Worm (Caenorhabditis elegans) whole organism, dauer: ENCODE data around the gene K08F4.12.

ENCODE experiments used
- unc-62 ChIP-seq: sonication (generic microtip); optimal IDR thresholded peaks from 2 replicates; lab custom pipeline; 2017; ENCODE audit warnings: missing biosample characterization, missing genetic modification reagents, missing genetic modification characterization

K08F4.12 gene

DNA sequence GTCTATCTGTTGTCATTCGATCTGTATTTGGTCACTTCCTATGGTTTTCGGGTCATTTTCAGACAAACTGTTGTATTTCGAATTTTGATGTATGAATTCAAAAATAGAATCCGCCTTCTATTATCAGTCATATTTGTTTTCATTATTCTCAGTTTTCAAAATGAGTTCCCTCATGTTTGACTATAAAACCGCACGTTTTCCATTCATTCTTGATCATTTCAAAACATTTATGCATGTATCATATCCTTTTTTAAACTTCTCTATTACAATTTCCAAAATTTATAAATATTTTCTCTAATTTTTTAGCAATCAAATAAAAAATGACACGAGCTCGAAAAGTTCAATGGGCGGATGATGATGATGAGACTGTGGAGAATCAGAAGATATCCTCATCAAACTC, at the start of gene K08F4.12:
K08F4.12 (plus strand) TSS at position 301 of the 400 bp plus-strand sequence.
- no peak for TF ChIP-seq unc-62 (GFP tag; lab: Kevin White, UChicago)

DNA sequence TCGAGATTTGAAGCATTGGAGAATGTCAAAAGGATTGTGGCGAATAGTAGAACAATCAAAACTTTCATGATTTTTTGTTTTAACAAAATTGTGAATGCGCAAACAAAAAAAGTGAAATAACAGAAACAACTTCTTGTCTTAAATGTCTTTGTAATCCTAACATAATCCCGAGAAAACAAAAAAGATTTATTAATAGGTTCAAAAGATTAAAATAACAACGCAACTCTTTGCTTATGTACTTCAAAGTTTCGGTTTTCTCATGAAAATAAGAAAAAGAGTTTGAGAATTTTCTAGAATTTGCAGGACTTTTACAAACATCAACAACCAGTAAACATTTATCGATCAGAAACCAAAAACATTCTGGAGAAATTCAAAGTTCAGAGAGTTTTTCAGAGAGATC, 48.1 kb upstream of the K08F4.12 start, which contains the start of gene ttr-39:
ttr-39 (minus strand) TSS at position 101 of the 400 bp plus-strand sequence.
- TF ChIP-seq unc-62 (GFP tag; lab: Kevin White, UChicago), result no peak

DNA sequence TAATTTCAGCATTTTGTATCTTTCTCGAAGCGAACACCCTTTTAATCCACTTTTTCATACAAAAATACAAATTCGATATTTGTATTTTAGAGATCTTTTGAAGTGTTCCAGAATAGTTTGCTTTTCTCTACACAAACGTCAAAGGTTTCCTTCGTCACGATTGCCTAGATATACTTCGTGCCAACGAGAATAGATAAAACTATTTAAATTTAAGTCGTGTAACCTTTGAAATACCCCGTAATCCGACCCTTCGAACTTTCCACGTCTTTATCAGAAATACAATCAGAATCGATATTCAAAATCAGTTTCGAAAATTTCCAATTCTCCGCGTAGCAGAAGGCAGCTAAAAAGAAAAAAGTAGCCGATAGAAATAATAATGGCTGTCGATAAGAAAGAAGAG, 47.5 kb upstream of the K08F4.12 start, which contains the start of gene ttbk-5:
ttbk-5 (plus strand) TSS at position 301 of the 400 bp plus-strand sequence.
- no peak for TF ChIP-seq unc-62 (GFP tag; lab: Kevin White, UChicago)

DNA sequence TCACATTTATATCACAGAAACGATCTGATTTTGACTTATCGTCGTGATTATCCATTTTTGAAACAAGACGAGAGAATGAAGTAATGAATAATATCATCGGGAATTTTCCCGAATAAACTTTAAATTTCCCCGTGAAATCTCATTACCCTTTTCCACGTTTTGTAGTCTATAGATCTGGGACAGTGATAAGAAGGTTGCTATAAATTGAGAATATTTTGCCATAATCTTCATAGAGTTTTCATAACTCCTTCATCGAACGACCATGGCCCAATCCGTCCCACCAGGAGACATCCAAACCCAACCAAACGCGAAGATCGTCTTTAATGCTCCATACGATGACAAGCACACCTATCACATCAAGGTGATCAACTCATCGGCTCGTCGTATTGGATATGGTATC, 42.7 kb upstream of the K08F4.12 start, which contains the start of the genes C04G2.5 and msp-36:
C04G2.5 (minus strand) TSS at position 101 of the 400 bp plus-strand sequence.
msp-36 (plus strand) TSS at position 263 of the 400 bp plus-strand sequence.
- TF ChIP-seq unc-62 (GFP tag; lab: Kevin White, UChicago), result no peak

DNA sequence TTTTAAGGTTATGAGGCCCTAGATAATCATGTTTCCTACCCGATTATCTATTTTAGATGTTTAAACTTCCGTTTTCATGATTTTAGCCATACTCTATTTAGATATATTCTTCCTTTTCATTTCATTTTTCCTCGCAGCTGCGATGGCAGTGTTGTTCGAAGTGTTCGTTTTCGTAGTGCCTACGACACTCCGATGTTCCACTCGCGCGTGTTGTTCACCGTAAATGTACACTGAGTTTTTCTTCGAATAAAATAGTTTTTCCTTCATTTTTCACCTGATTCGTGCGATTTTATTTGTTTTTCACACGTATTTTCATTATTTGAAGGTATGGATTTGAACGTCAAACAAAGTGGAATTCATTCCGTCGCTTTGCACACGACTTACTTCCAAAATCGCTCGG, 41.0 kb upstream of the K08F4.12 start, which contains the start of gene dis-3:
dis-3 (plus strand) TSS at position 322 of the 400 bp plus-strand sequence.
- no peak for TF ChIP-seq unc-62 (GFP tag; lab: Kevin White, UChicago)

DNA sequence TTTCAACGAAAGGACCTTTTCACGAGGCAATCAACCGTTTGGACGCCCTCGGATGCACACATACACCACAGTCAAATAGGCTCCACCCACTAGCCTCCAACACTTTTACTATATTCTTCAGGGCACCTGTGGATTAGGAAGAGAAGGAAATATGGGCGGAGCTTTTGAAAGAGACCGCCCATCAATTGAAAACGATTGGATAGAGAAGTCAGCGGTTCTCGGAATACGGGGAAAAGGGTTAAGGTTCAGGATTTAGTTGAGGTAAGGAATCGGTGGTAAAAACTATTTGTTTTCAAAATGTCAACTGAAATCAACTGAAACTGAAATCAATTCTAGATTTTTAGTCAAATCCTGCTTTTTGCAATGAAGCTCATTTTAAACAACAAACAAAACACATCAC, 27.5 kb upstream of the K08F4.12 start, which contains the start of gene egl-38:
egl-38 (minus strand) TSS at position 101 of the 400 bp plus-strand sequence.
- no peak for TF ChIP-seq unc-62 (GFP tag; lab: Kevin White, UChicago)

DNA sequence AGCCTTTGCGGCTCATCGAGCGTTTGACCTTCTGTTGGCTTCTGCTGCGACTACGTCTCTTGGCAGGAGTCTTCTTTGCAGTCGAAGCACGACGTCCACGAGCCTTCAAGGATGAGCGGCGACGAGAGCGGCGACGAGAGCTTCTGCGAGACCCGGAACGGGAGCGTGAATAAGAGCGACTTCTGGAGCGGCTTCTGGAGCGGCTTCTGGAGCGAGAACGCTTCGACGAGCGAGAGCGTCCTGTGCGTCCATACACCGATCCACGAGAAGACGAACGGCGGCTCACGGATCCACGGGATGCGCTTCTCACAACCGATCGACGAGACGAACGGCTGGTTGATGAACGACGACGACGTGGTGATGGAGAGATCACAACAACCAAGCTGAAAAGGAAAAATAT, 27.0 kb upstream of the K08F4.12 start:
- TF ChIP-seq unc-62 (GFP tag; lab: Kevin White, UChicago), result no peak

DNA sequence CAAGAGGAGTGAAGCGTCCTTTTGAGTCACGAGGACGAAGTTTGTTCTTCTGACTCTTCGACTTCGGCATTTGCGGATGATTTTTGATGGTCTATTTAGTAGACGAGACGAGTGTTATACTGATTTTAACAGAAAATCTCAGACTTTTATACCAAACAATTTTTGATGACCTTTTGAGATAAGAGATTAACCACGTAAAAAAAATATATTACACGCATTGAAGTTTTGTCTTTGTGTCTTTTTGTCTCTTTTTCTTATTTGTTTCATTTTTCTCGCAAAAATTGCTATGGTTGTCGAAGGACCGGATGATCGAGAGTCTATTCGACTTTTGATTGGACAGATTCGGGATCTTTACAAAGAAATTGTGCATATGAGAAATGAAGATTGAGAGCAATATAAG, 26.5 kb upstream of the K08F4.12 start, which contains the start of gene spch-1:
spch-1 (minus strand) TSS at position 101 of the 400 bp plus-strand sequence.
- no peak for TF ChIP-seq unc-62 (GFP tag; lab: Kevin White, UChicago)

DNA sequence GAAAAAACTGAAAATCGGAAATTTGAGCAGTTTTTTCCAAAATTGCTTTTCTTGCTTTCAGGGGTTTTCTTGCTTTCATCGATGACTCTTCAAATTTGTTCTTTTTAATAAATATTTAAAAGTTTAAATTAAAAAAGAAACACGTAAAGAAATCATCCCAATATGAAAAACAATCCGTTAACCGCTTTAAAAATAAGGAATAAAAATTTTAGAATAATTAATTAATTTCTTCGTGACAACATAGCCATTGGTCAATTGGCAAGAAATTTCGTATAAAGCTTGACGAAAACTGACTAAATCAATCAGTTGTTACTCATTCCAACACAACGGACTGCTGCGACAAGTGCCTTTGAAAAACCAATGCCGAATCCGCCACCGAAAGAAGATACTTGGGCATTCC, 25.3 kb upstream of the K08F4.12 start, which contains the start of gene nsph-3.2:
nsph-3.2 (plus strand) TSS at position 301 of the 400 bp plus-strand sequence.
- TF ChIP-seq unc-62 (GFP tag; lab: Kevin White, UChicago), result no peak

DNA sequence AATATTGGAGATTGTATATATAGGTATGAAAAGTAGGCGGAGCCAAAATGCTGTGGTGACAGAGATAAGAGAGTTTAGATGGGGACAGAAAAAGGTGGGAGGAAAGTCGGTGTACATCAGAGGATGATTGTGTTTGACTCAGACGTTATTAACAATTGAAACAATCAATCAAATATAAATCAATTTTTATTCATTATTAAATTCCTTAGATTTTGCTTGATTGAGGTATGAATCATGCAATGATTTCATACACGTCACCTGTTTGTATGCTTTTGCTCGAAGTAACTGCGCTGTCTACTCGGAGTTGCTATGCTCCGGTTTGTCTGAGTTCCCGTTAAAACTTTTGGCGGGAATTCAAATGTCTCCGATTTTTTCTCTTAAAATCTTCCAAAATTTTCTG, 22.8 kb upstream of the K08F4.12 start, which contains the start of gene C04G2.10:
C04G2.10 (plus strand) TSS at position 301 of the 400 bp plus-strand sequence.
- TF ChIP-seq unc-62 (GFP tag; lab: Kevin White, UChicago), result no peak

DNA sequence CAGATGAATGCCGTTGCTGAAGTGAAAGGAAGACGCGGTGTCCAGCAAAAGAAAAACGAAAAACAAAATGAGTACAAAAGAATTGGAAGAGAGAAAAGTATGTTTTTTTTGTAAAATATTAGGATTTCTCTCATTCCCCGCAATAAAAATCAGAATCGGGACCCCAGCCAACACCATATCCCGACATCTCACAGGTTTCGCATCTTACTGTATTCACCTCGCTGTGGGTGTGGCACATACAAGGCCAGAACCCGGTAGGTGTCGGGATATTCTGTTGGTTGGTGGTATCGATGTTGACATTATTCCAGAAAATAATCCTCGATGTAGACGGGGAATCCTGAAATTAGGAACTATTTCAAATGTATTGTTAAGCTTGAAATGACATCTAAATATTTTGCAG, 21.1 kb upstream of the K08F4.12 start:
- TF ChIP-seq unc-62 (GFP tag; lab: Kevin White, UChicago), result no peak

DNA sequence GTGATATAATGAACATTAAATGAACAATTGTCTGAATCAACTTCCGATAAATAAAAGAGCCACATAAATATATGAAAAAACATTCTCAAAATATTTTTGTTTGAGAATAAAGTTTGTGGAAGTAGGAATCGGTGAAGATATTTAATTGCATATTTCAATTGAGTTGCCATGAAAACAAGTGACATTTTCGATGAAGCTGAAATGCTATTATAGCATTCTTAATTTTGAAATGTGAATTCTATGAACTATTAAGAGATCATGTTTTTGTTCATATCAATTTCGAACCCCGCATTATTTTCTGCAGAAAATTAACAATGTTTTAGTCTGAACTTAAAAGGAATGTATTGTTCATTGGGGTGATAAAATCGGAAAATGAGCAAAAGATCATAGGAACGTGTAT, 15.7 kb upstream of the K08F4.12 start, which contains the start of gene irld-21:
irld-21 (minus strand) TSS at position 101 of the 400 bp plus-strand sequence.
- no peak for TF ChIP-seq unc-62 (GFP tag; lab: Kevin White, UChicago)

DNA sequence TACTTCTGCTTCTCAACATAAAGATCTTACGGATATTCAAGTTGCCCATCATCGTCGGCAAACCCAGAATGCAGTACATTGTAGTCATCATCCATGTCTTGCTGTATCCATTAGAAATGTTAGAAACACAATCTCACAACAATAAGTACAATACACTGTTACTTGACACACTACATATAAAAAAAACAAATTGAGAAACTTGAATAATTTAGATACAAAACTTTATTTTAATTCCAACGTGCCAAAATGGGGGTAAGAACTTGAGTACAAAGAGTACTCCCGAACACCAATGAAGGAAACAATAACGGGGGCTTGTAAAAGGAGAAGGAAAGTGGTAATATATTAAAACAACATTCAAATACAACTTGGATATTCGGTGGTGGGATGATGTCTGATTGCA, 11.4 kb upstream of the K08F4.12 start, which contains the start of gene ctf-18:
ctf-18 (minus strand) TSS at position 101 of the 400 bp plus-strand sequence.
- no peak for TF ChIP-seq unc-62 (GFP tag; lab: Kevin White, UChicago)

DNA sequence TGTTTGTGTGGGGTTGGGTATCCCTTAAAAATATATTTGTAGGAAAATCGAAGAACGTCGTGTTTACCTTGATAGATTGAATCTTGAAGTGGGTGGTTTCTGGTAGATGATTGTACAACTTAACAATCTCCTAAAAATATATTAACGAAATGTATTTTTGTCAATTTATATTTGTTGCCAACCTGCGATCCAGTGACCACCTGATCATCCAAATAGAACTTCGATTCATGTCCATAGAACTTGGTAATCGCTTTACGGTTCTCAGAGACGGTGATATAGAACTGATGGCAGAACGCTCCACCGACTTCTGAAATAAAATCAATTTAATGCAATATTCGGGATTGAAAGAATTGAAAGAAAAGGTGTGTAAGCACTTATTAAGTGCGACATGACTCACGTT, 9.5 kb upstream of the K08F4.12 start:
- no peak for TF ChIP-seq unc-62 (GFP tag; lab: Kevin White, UChicago)

DNA sequence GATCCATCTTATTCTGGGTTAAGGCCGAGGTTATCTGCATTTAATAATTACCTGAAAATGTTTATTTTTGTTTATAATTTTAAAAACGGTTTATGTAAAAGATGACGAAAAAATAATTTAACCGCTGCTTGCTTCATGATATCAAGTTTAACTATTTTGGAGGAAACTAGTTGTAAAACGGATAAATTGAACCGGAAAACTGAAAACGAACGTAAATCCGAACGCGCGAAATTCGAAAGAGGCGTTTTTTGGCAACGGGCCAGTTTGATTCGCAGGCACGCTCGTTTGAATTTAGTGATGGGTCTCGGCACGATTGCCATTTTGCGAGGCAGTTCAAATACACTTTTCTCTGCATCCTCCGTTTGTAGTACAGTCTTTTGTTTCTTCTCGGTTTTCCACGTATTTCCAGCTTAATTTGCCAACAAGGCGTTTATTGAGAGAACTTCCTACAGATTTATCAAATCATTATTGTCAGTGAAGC, 9.0 kb upstream of the K08F4.12 start, which contains the start of the genes gtbp-1 and K08F4.3:
gtbp-1 (minus strand) TSS at position 51 of the 481 bp plus-strand sequence.
K08F4.3 (plus strand) TSS at position 352 of the 481 bp plus-strand sequence.
- TF ChIP-seq unc-62 (GFP tag; lab: Kevin White, UChicago), result no peak

DNA sequence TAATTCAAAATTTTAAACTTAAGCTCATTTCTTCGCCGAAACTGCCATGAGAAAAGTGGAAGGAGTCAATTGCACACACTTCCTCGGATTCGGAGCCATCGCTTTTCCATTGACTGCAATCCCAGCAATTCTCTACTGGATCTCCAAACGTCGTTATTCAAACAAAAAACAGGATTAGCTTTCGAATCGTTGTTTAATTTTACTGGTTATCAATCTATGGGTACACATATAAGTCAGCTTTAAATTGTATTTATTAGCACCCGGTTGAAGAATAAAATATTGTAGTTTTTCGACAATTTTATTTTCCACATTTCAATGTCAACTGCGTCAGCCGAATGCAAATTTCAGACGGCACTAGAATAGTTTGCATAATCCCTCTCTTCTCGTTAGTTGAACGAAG, 7.9 kb upstream of the K08F4.12 start, which contains the start of gene glt-3:
glt-3 (plus strand) TSS at position 301 of the 400 bp plus-strand sequence.
- TF ChIP-seq unc-62 (GFP tag; lab: Kevin White, UChicago), result no peak
